Worm (Caenorhabditis elegans) whole organism, L3 larva: ENCODE results near the gene elt-6.

ENCODE experiments used
- ama-1 ChIP-seq: fragments of 150-350 bp; optimal IDR thresholded peaks from 2 replicates; lab custom pipeline; 2018
- egl-27 ChIP-seq: sonication (generic microtip); optimal IDR thresholded peaks from 4 replicates; lab custom pipeline; 2017; ENCODE audit warnings: missing biosample characterization, missing genetic modification reagents, missing genetic modification characterization
- elt-3 ChIP-seq, 3 experiments: fragments of 150-350 bp in 1 of 3; sonication (generic microtip) in 2 of 3; optimal IDR thresholded peaks; 2 replicates in 2 of 3; 4 replicates in 1 of 3; lab custom pipeline; 2014 to 2017; ENCODE audit warnings: missing biosample characterization in 3 of 3, missing genetic modification characterization in 3 of 3
- lin-15B ChIP-seq: fragments of 150-350 bp; optimal IDR thresholded peaks from 2 replicates; lab custom pipeline; 2014; ENCODE audit warnings: missing biosample characterization, missing genetic modification characterization
- lin-39 ChIP-seq: fragments of 150-350 bp; optimal IDR thresholded peaks from 2 replicates; lab custom pipeline; 2018; ENCODE audit warnings: missing biosample characterization, missing genetic modification reagents, missing genetic modification characterization
- mdl-1 ChIP-seq: fragments of 150-350 bp; optimal IDR thresholded peaks from 2 replicates; lab custom pipeline; 2014; ENCODE audit warnings: missing biosample characterization, missing genetic modification characterization
- nfya-1 ChIP-seq: sonication (generic microtip); optimal IDR thresholded peaks from 2 replicates; lab custom pipeline; 2017; ENCODE audit warnings: missing genetic modification characterization, mild to moderate bottlenecking, missing compliant biosample characterization, antibody characterized with exemption, moderate library complexity; ENCODE audit not compliant: insufficient read depth
- nhr-23 ChIP-seq: fragments of 150-350 bp; optimal IDR thresholded peaks from 2 replicates; lab custom pipeline; 2014; ENCODE audit warnings: missing biosample characterization, missing genetic modification reagents, missing genetic modification characterization
- pqm-1 ChIP-seq: fragments of 150-350 bp; optimal IDR thresholded peaks from 2 replicates; lab custom pipeline; 2017; ENCODE audit warnings: missing biosample characterization, missing genetic modification characterization, inconsistent platforms
- sea-2 ChIP-seq: fragments of 150-350 bp; sonication (generic microtip); optimal IDR thresholded peaks from 4 replicates; lab custom pipeline; 2014; ENCODE audit warnings: missing biosample characterization, missing genetic modification reagents, missing genetic modification characterization
- ztf-11 ChIP-seq: fragments of 150-350 bp; optimal IDR thresholded peaks from 2 replicates; lab custom pipeline; 2014; ENCODE audit warnings: missing biosample characterization, missing genetic modification characterization
- ztf-4 ChIP-seq: fragments of 150-350 bp; optimal IDR thresholded peaks from 2 replicates; lab custom pipeline; 2014; ENCODE audit warnings: missing biosample characterization, missing genetic modification characterization

- TF ChIP-seq sea-2 (GFP tag; lab: Kevin White, UChicago) = no peak
- no peak for TF ChIP-seq egl-27 (tag; lab: Kevin White, UChicago)
- no peak for TF ChIP-seq elt-3 (tag; optimal IDR thresholded peaks at IDR 0.05; lab: Kevin White, UChicago)
- TF ChIP-seq nhr-23 (tag; lab: Kevin White, UChicago) = no peak
- TF ChIP-seq ztf-11 (tag; lab: Kevin White, UChicago) = no peak
- no peak for TF ChIP-seq nfya-1 (tag; lab: Kevin White, UChicago)
- no peak for TF ChIP-seq lin-15B (tag; lab: Kevin White, UChicago)
- TF ChIP-seq ama-1 (lab: Kevin White, UChicago) = no peak
- TF ChIP-seq lin-39 (tag; lab: Kevin White, UChicago) = no peak
- no peak for TF ChIP-seq mdl-1 (tag; lab: Kevin White, UChicago)
- no peak for TF ChIP-seq ztf-4
- TF ChIP-seq pqm-1 = no peak
Measured at ce11 chrIV:1920513-1920912, 2.7 kb downstream of the elt-6 start.
